Worm (Caenorhabditis elegans) whole organism, L2 larva: ENCODE data around the gene sec-10.

Experiments used
- Y55F3AM.14 ChIP-seq: fragments of 200-800 bp; sonication (Bioruptor generic); optimal IDR thresholded peaks from 2 replicates; lab custom pipeline; 2018; ENCODE audit warnings: mild to moderate bottlenecking, missing genetic modification characterization, missing compliant biosample characterization
- ZK546.5 ChIP-seq: sonication (generic microtip); optimal IDR thresholded peaks from 2 replicates; lab custom pipeline; 2017; ENCODE audit warnings: missing biosample characterization, missing genetic modification characterization
- ceh-16 ChIP-seq: fragments of 150-350 bp; optimal IDR thresholded peaks from 2 replicates; lab custom pipeline; 2014; ENCODE audit warnings: missing biosample characterization, missing genetic modification characterization
- skn-1 ChIP-seq: sonication (generic microtip); optimal IDR thresholded peaks from 2 replicates; lab custom pipeline; 2017; ENCODE audit warnings: missing biosample characterization, missing genetic modification characterization
- ztf-1 ChIP-seq: fragments of 200-800 bp; sonication (Bioruptor generic); conservative IDR thresholded peaks from 2 replicates; pipeline ENCODE4 v1.3.6; 2022; ENCODE audit warnings: missing genetic modification characterization, missing compliant biosample characterization

ce11 chrIV:7759527-7759926 lies 22.8 kb downstream of the sec-10 start, which contains the start of gene dsb-3:
- TF ChIP-seq ceh-16 (tag; lab: Kevin White, UChicago) (no peak), skn-1 (tag; lab: Kevin White, UChicago) (no peak), ztf-1 (GFP tag; lab: Robert Waterston, UW) (no peak), Y55F3AM.14 (GFP tag; lab: Kevin White, UChicago) (no peak), ZK546.5 (tag; lab: Kevin White, UChicago) (no peak)
